Fruit fly (Drosophila melanogaster) whole organism, embryonic: ENCODE measurements around the gene CG14913.

Source experiments
- Awh ChIP-seq: fragments of 200-800 bp; sonication (Bioruptor generic); IDR thresholded peaks from 2 replicates; pipeline ENCODE4, ENCODE4 v1.3.6; 2022; ENCODE audit warnings: missing biosample characterization, missing genetic modification characterization
- CG10979 ChIP-seq: fragments of 200-800 bp; sonication (Bioruptor generic); optimal IDR thresholded peaks from 2 replicates; lab custom pipeline; 2018; ENCODE audit warnings: missing biosample characterization, mild to moderate bottlenecking, missing genetic modification characterization, moderate library complexity
- CG11247 ChIP-seq: fragments of 200-800 bp; sonication (Bioruptor generic); IDR thresholded peaks from 2 replicates; pipeline ENCODE4 v1.3.6; 2022; ENCODE audit warnings: missing biosample characterization, missing genetic modification characterization
- CG11504 ChIP-seq: fragments of 200-800 bp; sonication (Bioruptor generic); optimal IDR thresholded peaks from 3 replicates; lab custom pipeline; 2019; ENCODE audit warnings: missing biosample characterization, mild to moderate bottlenecking, missing genetic modification characterization, moderate library complexity
- CG12219 ChIP-seq: fragments of 200-800 bp; sonication (Bioruptor generic); optimal IDR thresholded peaks from 3 replicates; lab custom pipeline; 2018; ENCODE audit warnings: missing biosample characterization, mild to moderate bottlenecking, missing genetic modification characterization
- CG14441 ChIP-seq: fragments of 200-800 bp; sonication (Bioruptor generic); IDR thresholded peaks from 2 replicates; pipeline ENCODE4 v1.3.6; 2022; ENCODE audit warnings: missing biosample characterization, missing genetic modification characterization
- CG14710 ChIP-seq: fragments of 200-800 bp; sonication (Bioruptor generic); optimal IDR thresholded peaks from 3 replicates; lab custom pipeline; 2019; ENCODE audit warnings: missing biosample characterization, mild to moderate bottlenecking, missing genetic modification characterization, moderate library complexity
- CG14860 ChIP-seq: fragments of 200-800 bp; sonication (Bioruptor generic); IDR thresholded peaks from 3 replicates; pipeline ENCODE4 v1.3.6; 2022; ENCODE audit warnings: missing biosample characterization, missing genetic modification characterization; ENCODE audit not compliant: partially characterized antibody
- CG15011 ChIP-seq: fragments of 200-800 bp; sonication (Bioruptor generic); optimal IDR thresholded peaks from 3 replicates; lab custom pipeline; 2018; ENCODE audit warnings: missing biosample characterization, mild to moderate bottlenecking, missing genetic modification characterization
- CG17328 ChIP-seq: fragments of 200-800 bp; sonication (Bioruptor generic); IDR thresholded peaks from 2 replicates; pipeline ENCODE4 v1.3.6; 2022; ENCODE audit warnings: missing biosample characterization, missing genetic modification characterization
- CG17612 ChIP-seq: fragments of 200-800 bp; sonication (Bioruptor generic); IDR thresholded peaks from 2 replicates; pipeline ENCODE4 v1.3.6; 2022; ENCODE audit warnings: missing biosample characterization, missing genetic modification characterization
- CG17829 ChIP-seq: fragments of 200-800 bp; optimal IDR thresholded peaks from 2 replicates; lab custom pipeline; 2019; ENCODE audit warnings: missing biosample characterization, mild to moderate bottlenecking, missing genetic modification characterization, moderate library complexity
- CG18764 ChIP-seq: fragments of 200-800 bp; sonication (Bioruptor generic); optimal IDR thresholded peaks from 3 replicates; lab custom pipeline; 2016; ENCODE audit warnings: missing biosample characterization, missing genetic modification characterization
- CG2889 ChIP-seq: fragments of 200-800 bp; sonication (Bioruptor generic); IDR thresholded peaks from 3 replicates; pipeline ENCODE4 v1.3.6; 2022; ENCODE audit warnings: missing biosample characterization, missing genetic modification characterization
- CG31224 ChIP-seq: fragments of 200-800 bp; sonication (Bioruptor generic); IDR thresholded peaks from 2 replicates; pipeline ENCODE4 v1.3.6; 2022; ENCODE audit warnings: missing biosample characterization, missing genetic modification characterization
- CG3995 ChIP-seq: fragments of 200-800 bp; sonication (Bioruptor generic); optimal IDR thresholded peaks from 3 replicates; lab custom pipeline; 2016; ENCODE audit warnings: missing biosample characterization, missing genetic modification characterization
- CG4730 ChIP-seq: fragments of 200-800 bp; sonication (Bioruptor generic); IDR thresholded peaks from 2 replicates; pipeline ENCODE4 v1.3.6; 2022; ENCODE audit warnings: missing biosample characterization, missing genetic modification characterization
- CG6254 ChIP-seq: fragments of 200-800 bp; sonication (Bioruptor generic); optimal IDR thresholded peaks from 3 replicates; lab custom pipeline; 2017; ENCODE audit warnings: mild to moderate bottlenecking, missing biosample characterization, missing genetic modification reagents, missing genetic modification characterization
- CG7839 ChIP-seq: fragments of 200-800 bp; sonication (Bioruptor generic); optimal IDR thresholded peaks from 3 replicates; lab custom pipeline; 2018; ENCODE audit warnings: missing biosample characterization, mild to moderate bottlenecking, missing genetic modification characterization, moderate library complexity
- Dref ChIP-seq: fragments of 200-800 bp; sonication (Bioruptor generic); IDR thresholded peaks from 2 replicates; pipeline ENCODE4 v1.3.6; 2022; ENCODE audit warnings: missing biosample characterization, missing genetic modification characterization
- Elba2 ChIP-seq: fragments of 200-800 bp; sonication (Bioruptor generic); optimal IDR thresholded peaks from 3 replicates; lab custom pipeline; 2016; ENCODE audit warnings: missing biosample characterization, missing genetic modification characterization
- Fer1 ChIP-seq: fragments of 200-800 bp; sonication (Bioruptor generic); optimal IDR thresholded peaks from 2 replicates; lab custom pipeline; 2017; ENCODE audit warnings: missing biosample characterization, mild to moderate bottlenecking, missing genetic modification characterization
- Med ChIP-seq: fragments of 200-800 bp; sonication (Bioruptor generic); peaks from one replicate; lab custom pipeline; 2016; ENCODE audit warnings: missing biosample characterization, missing genetic modification characterization, mild to moderate bottlenecking, inconsistent platforms, moderate library complexity
- Mes4 ChIP-seq: fragments of 200-800 bp; sonication (Bioruptor generic); optimal IDR thresholded peaks from 2 replicates; lab custom pipeline; 2016; ENCODE audit warnings: missing biosample characterization, missing genetic modification characterization
- Sin3A ChIP-seq: fragments of >200 bp; optimal IDR thresholded peaks from 2 replicates; lab custom pipeline; 2018
- Trl ChIP-seq, 3 experiments: fragments of >200 bp in 2 of 3; fragments of 200-800 bp in 1 of 3; sonication (Bioruptor generic) in 1 of 3; optimal IDR thresholded peaks; 2 replicates in 1 of 3; 3 replicates in 2 of 3; lab custom pipeline; 2016 to 2017; ENCODE audit warnings: missing biosample characterization in 1 of 3, missing genetic modification characterization in 1 of 3
- ab ChIP-seq: fragments of 200-800 bp; sonication (Bioruptor generic); optimal IDR thresholded peaks from 2 replicates; lab custom pipeline; 2016; ENCODE audit warnings: missing biosample characterization, missing genetic modification characterization
- ac ChIP-seq: fragments of 200-800 bp; sonication (Bioruptor generic); optimal IDR thresholded peaks from 3 replicates; lab custom pipeline; 2017; ENCODE audit warnings: missing biosample characterization, mild to moderate bottlenecking, missing genetic modification characterization
- bcd ChIP-seq: fragments of 200-800 bp; sonication (Bioruptor generic); optimal IDR thresholded peaks from 2 replicates; lab custom pipeline; 2017; ENCODE audit warnings: missing biosample characterization, mild to moderate bottlenecking, missing genetic modification characterization
- bsh ChIP-seq, 2 experiments: fragments of 200-800 bp; sonication (Bioruptor generic); optimal IDR thresholded peaks; 2 replicates each; lab custom pipeline; 2017 to 2018; ENCODE audit warnings: mild to moderate bottlenecking in 2 of 2, missing biosample characterization in 2 of 2, missing genetic modification characterization in 2 of 2, moderate library complexity in 1 of 2
- ci ChIP-seq: fragments of 200-800 bp; sonication (Bioruptor generic); IDR thresholded peaks from 3 replicates; pipeline ENCODE4 v1.3.6; 2022; ENCODE audit warnings: missing biosample characterization, missing genetic modification characterization
- dmrt11E ChIP-seq: fragments of 200-800 bp; sonication (Bioruptor generic); optimal IDR thresholded peaks from 3 replicates; lab custom pipeline; 2018; ENCODE audit warnings: missing biosample characterization, mild to moderate bottlenecking, missing genetic modification characterization, moderate library complexity
- fd102C ChIP-seq: fragments of 200-800 bp; sonication (Bioruptor generic); optimal IDR thresholded peaks from 2 replicates; lab custom pipeline; 2018; ENCODE audit warnings: missing biosample characterization, mild to moderate bottlenecking, missing genetic modification characterization, moderate library complexity
- fd3F ChIP-seq: fragments of 200-800 bp; sonication (Bioruptor generic); optimal IDR thresholded peaks from 2 replicates; lab custom pipeline; 2018; ENCODE audit warnings: missing biosample characterization, mild to moderate bottlenecking, missing genetic modification characterization, moderate library complexity
- gcm2 ChIP-seq: fragments of 200-800 bp; sonication (Bioruptor generic); optimal IDR thresholded peaks from 2 replicates; lab custom pipeline; 2016; ENCODE audit warnings: missing biosample characterization, missing genetic modification characterization
- gem ChIP-seq: fragments of 200-800 bp; sonication (Bioruptor generic); optimal IDR thresholded peaks from 2 replicates; lab custom pipeline; 2019; ENCODE audit warnings: missing biosample characterization, mild to moderate bottlenecking, missing genetic modification characterization, moderate library complexity
- hth ChIP-seq: fragments of >200 bp; optimal IDR thresholded peaks from 2 replicates; lab custom pipeline; 2017; ENCODE audit warnings: inconsistent platforms
- jumu ChIP-seq: fragments of 200-800 bp; sonication (Bioruptor generic); optimal IDR thresholded peaks from 3 replicates; lab custom pipeline; 2016; ENCODE audit warnings: missing biosample characterization, missing genetic modification characterization
- kah ChIP-seq: fragments of 200-800 bp; sonication (Bioruptor generic); optimal IDR thresholded peaks from 2 replicates; lab custom pipeline; 2018; ENCODE audit warnings: missing biosample characterization, mild to moderate bottlenecking, missing genetic modification characterization
- lmd ChIP-seq: fragments of 200-800 bp; sonication (Bioruptor generic); IDR thresholded peaks from 2 replicates; pipeline ENCODE4 v1.3.6; 2022; ENCODE audit warnings: missing biosample characterization, missing genetic modification characterization
- lola ChIP-seq, 3 experiments: fragments of >200 bp in 2 of 3; fragments of 200-800 bp in 1 of 3; sonication (Bioruptor generic) in 1 of 3; optimal IDR thresholded peaks; 2 replicates each; lab custom pipeline; 2017 to 2019; ENCODE audit warnings: missing biosample characterization in 3 of 3, missing genetic modification characterization in 3 of 3, mild to moderate bottlenecking in 1 of 3, moderate library complexity in 1 of 3
- prd ChIP-seq, 3 experiments: fragments of >200 bp in 2 of 3; fragments of 200-800 bp in 1 of 3; sonication (Bioruptor generic) in 1 of 3; optimal IDR thresholded peaks in 2 of 3; IDR thresholded peaks in 1 of 3; 2 replicates in 2 of 3; 3 replicates in 1 of 3; pipeline versions ENCODE4 v1.3.6 to Lab custom; 2017 to 2022; ENCODE audit warnings: missing biosample characterization in 1 of 3, missing genetic modification characterization in 1 of 3
- pros ChIP-seq: fragments of 200-800 bp; sonication (Bioruptor generic); optimal IDR thresholded peaks from 3 replicates; lab custom pipeline; 2019; ENCODE audit warnings: missing biosample characterization, mild to moderate bottlenecking, missing genetic modification characterization, moderate library complexity
- rib ChIP-seq: fragments of 200-800 bp; sonication (Bioruptor generic); IDR thresholded peaks from 2 replicates; pipeline ENCODE4 v1.3.6; 2022; ENCODE audit warnings: missing biosample characterization, missing genetic modification characterization
- row ChIP-seq: fragments of 200-800 bp; sonication (Bioruptor generic); IDR thresholded peaks from 3 replicates; pipeline ENCODE4 v1.3.6; 2022; ENCODE audit warnings: missing biosample characterization, missing genetic modification characterization
- slp2 ChIP-seq: fragments of 200-800 bp; sonication (Bioruptor generic); optimal IDR thresholded peaks from 2 replicates; lab custom pipeline; 2016; ENCODE audit warnings: missing biosample characterization, missing genetic modification characterization
- stc ChIP-seq: fragments of 200-800 bp; sonication (Bioruptor generic); IDR thresholded peaks from 2 replicates; pipeline ENCODE4 v1.3.6; 2022; ENCODE audit warnings: missing biosample characterization, missing genetic modification characterization
- stwl ChIP-seq: fragments of 200-800 bp; sonication (Bioruptor generic); optimal IDR thresholded peaks from 3 replicates; lab custom pipeline; 2018; ENCODE audit warnings: missing biosample characterization, mild to moderate bottlenecking, missing genetic modification characterization, moderate library complexity
- yki ChIP-seq: fragments of >200 bp; optimal IDR thresholded peaks from 3 replicates; lab custom pipeline; 2018

The CG14913 gene

dm6 chr2L:11014018-11014611 lies 2.7 kb upstream of the CG14913 start (continued):
- TF ChIP-seq CG3995 (no peak), CG17328 (GFP tag; lab: Robert Waterston, UW) (0 out of 2 replicates have a peak, but pooled peaks have one; percentile 16), lmd (GFP tag; lab: Robert Waterston, UW) (no peak), kah (GFP tag; lab: Kevin White, UChicago) (no peak), ac (GFP tag; lab: Kevin White, UChicago) (no peak), fd3F (GFP tag; lab: Kevin White, UChicago) (no peak), CG4730 (no peak), Sin3A (lab: Kevin White, UChicago) (no peak), prd (optimal IDR thresholded peaks at IDR 0.05; lab: Kevin White, UChicago) (no peak), prd (GFP tag; IDR thresholded peaks at IDR 0.05; lab: Robert Waterston, UW) (0 out of 3 replicates have a peak, but pooled peaks have one; percentile 14), CG17829 (no peak), stc (GFP tag; lab: Robert Waterston, UW) (no peak), ab (GFP tag; lab: Kevin White, UChicago) (no peak), CG7839 (tag; lab: Kevin White, UChicago) (no peak), CG11247 (GFP tag; lab: Robert Waterston, UW) (0 out of 2 replicates have a peak, but pooled peaks have one; percentile 27), stwl (tag; lab: Kevin White, UChicago) (peak; percentile 14), CG11504 (peak; percentile 89), Dref (0 out of 2 replicates have a peak, but pooled peaks have one; percentile 27), CG14441 (GFP tag; lab: Robert Waterston, UW) (no peak), Med (GFP tag; lab: Kevin White, UChicago) (peak; percentile 44), Mes4 (GFP tag; lab: Kevin White, UChicago) (no peak), jumu (no peak)

dm6 chr2L:11014671-11015070 lies 2.1 kb upstream of the CG14913 start:
- TF ChIP-seq CG14860 (no peak), slp2 (no peak), gcm2 (no peak), fd102C (no peak), gem (tag; lab: Kevin White, UChicago) (peak; percentile 28), lola (GFP tag; optimal IDR thresholded peaks at IDR 0.05; lab: Kevin White, UChicago) (peak in 1 of 3 experiments; percentile 17), Awh (GFP tag; lab: Robert Waterston, UW) (no peak), CG31224 (no peak), yki (lab: Kevin White, UChicago) (no peak), bsh (GFP tag; optimal IDR thresholded peaks at IDR 0.05; lab: Kevin White, UChicago) (peak; percentile 28 to 55), Elba2 (no peak), Fer1 (GFP tag; lab: Kevin White, UChicago) (no peak), row (peak; percentile 15; the same call in 1 of the 3 replicates), rib (GFP tag; lab: Robert Waterston, UW) (no peak), hth (lab: Kevin White, UChicago) (no peak), CG18764 (GFP tag; lab: Kevin White, UChicago) (no peak), dmrt11E (tag; lab: Kevin White, UChicago) (peak; percentile 4), Trl (optimal IDR thresholded peaks at IDR 0.05; lab: Kevin White, UChicago) (no peak), Trl (GFP tag; optimal IDR thresholded peaks at IDR 0.05; lab: Kevin White, UChicago) (no peak), CG12219 (GFP tag; lab: Kevin White, UChicago) (no peak), CG14710 (tag; lab: Kevin White, UChicago) (no peak), CG15011 (GFP tag; lab: Kevin White, UChicago) (no peak), pros (GFP tag; lab: Kevin White, UChicago) (no peak), CG10979 (tag; lab: Kevin White, UChicago) (peak; percentile 25), CG2889 (GFP tag; lab: Robert Waterston, UW) (no peak), CG6254 (GFP tag; lab: Kevin White, UChicago) (peak; percentile 53), bcd (GFP tag; lab: Kevin White, UChicago) (no peak), ci (GFP tag; lab: Robert Waterston, UW) (no peak), CG17612 (GFP tag; lab: Robert Waterston, UW) (no peak)
